Worm (Caenorhabditis elegans): ENCODE measurements around the gene K01D12.1.
A peak's percentile ranks its signal among the peaks of the same experiment; 100 is the strongest.

Gene K01D12.1

DNA sequence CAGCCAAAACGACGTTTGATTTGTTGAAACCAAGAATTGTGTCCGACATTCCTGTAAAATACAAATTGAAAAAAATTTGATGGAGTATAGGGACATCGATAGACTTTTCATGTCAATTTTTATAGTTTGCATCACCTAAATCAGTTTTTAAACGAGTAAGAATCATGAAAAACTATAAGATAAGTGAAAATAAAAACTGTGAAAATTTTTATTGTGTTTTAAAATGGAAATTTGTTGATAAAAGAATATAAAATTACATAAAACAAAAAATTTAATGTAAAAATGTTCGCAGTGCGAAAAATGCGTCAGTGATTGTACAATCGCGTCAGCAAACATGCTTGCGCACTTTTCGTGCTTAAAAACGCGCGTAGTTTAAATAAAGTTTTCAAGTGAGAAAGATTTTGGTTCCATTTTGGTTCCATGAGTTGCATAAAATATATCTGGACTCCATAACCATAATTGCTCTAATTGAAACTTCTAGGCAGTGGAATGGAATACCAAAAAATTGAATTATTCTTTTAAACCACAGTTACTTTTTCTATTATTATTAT lies 33.9 kb upstream of the K01D12.1 start, which contains the start of gene tomm-20 (continued):
- no peak for TF ChIP-seq rpc-1 (optimal IDR thresholded peaks at IDR 0.05)
- TF ChIP-seq rpc-1 (tag; optimal IDR thresholded peaks at IDR 0.05), result no peak
- no peak for TF ChIP-seq ccch-3 (GFP tag; optimal IDR thresholded peaks at IDR 0.05)
- peak; percentile 56 for TF ChIP-seq F49E8.2 (tag; optimal IDR thresholded peaks at IDR 0.05; ENCODE audit: insufficient read depth)
- no peak for TF ChIP-seq Y53F4B.3 (GFP tag; IDR thresholded peaks at IDR 0.05)
- TF ChIP-seq mcd-1 (GFP tag; IDR thresholded peaks at IDR 0.05), result peak; percentile 90
- TF ChIP-seq pbrm-1 (GFP tag; IDR thresholded peaks at IDR 0.05), result peak; percentile 92
- TF ChIP-seq fkh-3 (tag; optimal IDR thresholded peaks at IDR 0.05), result no peak
- peak; percentile 18 for TF ChIP-seq atf-7 (tag; optimal IDR thresholded peaks at IDR 0.05)
- TF ChIP-seq B0336.3 (GFP tag; IDR thresholded peaks at IDR 0.05), result peak; percentile 78
- peak; percentile 77; the same call in 1 of the 2 replicates for TF ChIP-seq hmg-20 (GFP tag; IDR thresholded peaks at IDR 0.05)
- TF ChIP-seq snpc-3.4 (tag; optimal IDR thresholded peaks at IDR 0.05), result peak; percentile 80
- peak; percentile 40 for TF ChIP-seq snpc-1.1 (tag; optimal IDR thresholded peaks at IDR 0.05; ENCODE audit: insufficient read depth)
- no peak for TF ChIP-seq F39B2.1 (GFP tag; IDR thresholded peaks at IDR 0.05)
- no peak for TF ChIP-seq ceh-40 (GFP tag; IDR thresholded peaks at IDR 0.05)
- 0 out of 2 replicates have a peak, but pooled peaks have one; percentile 19 for TF ChIP-seq ztf-6 (GFP tag; IDR thresholded peaks at IDR 0.05)
- no peak for TF ChIP-seq rec-8 (tag; optimal IDR thresholded peaks at IDR 0.05)
- peak; percentile 84 for TF ChIP-seq Y56A3A.18 (GFP tag; IDR thresholded peaks at IDR 0.05)
- TF ChIP-seq F23B12.7 (tag; optimal IDR thresholded peaks at IDR 0.05; ENCODE audit: insufficient read depth), result peak; percentile 83
- peak; percentile 54 for TF ChIP-seq xnd-1 (tag; optimal IDR thresholded peaks at IDR 0.05)
- TF ChIP-seq madf-3 (GFP tag; IDR thresholded peaks at IDR 0.05), result peak; percentile 87
- TF ChIP-seq nfyb-1 (GFP tag; IDR thresholded peaks at IDR 0.05), result peak; percentile 94
- no peak for TF ChIP-seq dpff-1 (tag; optimal IDR thresholded peaks at IDR 0.05)
- peak; percentile 98 for TF ChIP-seq lin-54 (GFP tag; optimal IDR thresholded peaks at IDR 0.05)
- TF ChIP-seq ZK185.1 (tag; optimal IDR thresholded peaks at IDR 0.05; ENCODE audit: poor library complexity, severe bottlenecking), result peak; percentile 92
- TF ChIP-seq F37B4.10 (GFP tag; IDR thresholded peaks at IDR 0.05), result no peak
- peak; percentile 71 for TF ChIP-seq tbp1 (GFP tag; optimal IDR thresholded peaks at IDR 0.05)
- peak; percentile 87 for TF ChIP-seq attf-3 (GFP tag; conservative IDR thresholded peaks at IDR 0.05)
- TF ChIP-seq ceh-91 (GFP tag; IDR thresholded peaks at IDR 0.05), result peak; percentile 10; the same call in 1 of the 2 replicates
- peak; percentile 73 for TF ChIP-seq C06A6.2 (GFP tag; conservative IDR thresholded peaks at IDR 0.05)
- TF ChIP-seq pha-4 (tag; optimal IDR thresholded peaks at IDR 0.05), result peak; percentile 37
- peak; percentile 90 for TF ChIP-seq K11D2.4 (GFP tag; IDR thresholded peaks at IDR 0.05)
- TF ChIP-seq B0261.1 (tag; optimal IDR thresholded peaks at IDR 0.05), result peak; percentile 31
- TF ChIP-seq let-607 (tag; optimal IDR thresholded peaks at IDR 0.05), result peak in 1 of 2 experiments; percentile 76
- TF ChIP-seq ztf-26 (tag; optimal IDR thresholded peaks at IDR 0.05), result peak; percentile 79
- TF ChIP-seq hrde-1 (tag; optimal IDR thresholded peaks at IDR 0.05; ENCODE audit: borderline replicate concordance), result peak; percentile 38
- TF ChIP-seq snpc-1.3 (tag; optimal IDR thresholded peaks at IDR 0.05; ENCODE audit: insufficient read depth), result peak; percentile 38
- peak; percentile 23 for TF ChIP-seq athp-1 (tag; optimal IDR thresholded peaks at IDR 0.05)
- TF ChIP-seq unc-130 (GFP tag; optimal IDR thresholded peaks at IDR 0.05), result peak; percentile 69
- TF ChIP-seq nhr-80 (tag; optimal IDR thresholded peaks at IDR 0.05), result peak; percentile 58
- peak; percentile 77 for TF ChIP-seq lir-1 (GFP tag; conservative IDR thresholded peaks at IDR 0.05)
- peak; percentile 62 for TF ChIP-seq D2030.7 (GFP tag; IDR thresholded peaks at IDR 0.05)
- peak; percentile 65 for TF ChIP-seq F22D6.2 (tag; optimal IDR thresholded peaks at IDR 0.05)
- peak; percentile 75 for TF ChIP-seq lsl-1 (GFP tag; optimal IDR thresholded peaks at IDR 0.05)
- TF ChIP-seq efl-1 (GFP tag; optimal IDR thresholded peaks at IDR 0.05), result peak; percentile 91
- peak; percentile 81 for TF ChIP-seq ceh-100 (GFP tag; IDR thresholded peaks at IDR 0.05)
- TF ChIP-seq ekl-4 (GFP tag; IDR thresholded peaks at IDR 0.05), result peak; percentile 94

All from whole organism, young adult.